Worm (Caenorhabditis elegans): ENCODE measurements around the gene srh-98.

Gene srh-98

ce11 chrV:16211713-16212112 lies 23.8 kb downstream of the srh-98 start:
- TF ChIP-seq lim-7 (GFP tag; IDR thresholded peaks at IDR 0.05), result no peak
- peak; percentile 8 for TF ChIP-seq aha-1 (tag)
- peak in 1 of 2 experiments; percentile 60 for TF ChIP-seq unc-62 (GFP tag; optimal IDR thresholded peaks at IDR 0.05 in 1 of 2)
- no peak for TF ChIP-seq unc-62 (tag; optimal IDR thresholded peaks at IDR 0.05)
- peak; percentile 9 for TF ChIP-seq nhr-28 (tag; optimal IDR thresholded peaks at IDR 0.05)

ce11 chrV:16210257-16211002 lies 25.1 kb downstream of the srh-98 start, which contains the start of gene F11A5.16:
Gene F11A5.16, plus strand, starts transcription at chrV:16210952.
- TF ChIP-seq set-16 (GFP tag; IDR thresholded peaks at IDR 0.05) (peak; percentile 63), ceh-44 (GFP tag; IDR thresholded peaks at IDR 0.05) (no peak), pha-4 (GFP tag; IDR thresholded peaks at IDR 0.05) (no peak), pha-4 (tag; optimal IDR thresholded peaks at IDR 0.05) (no peak)

- TF ChIP-seq aha-1 (tag), result peak; percentile 80
- TF ChIP-seq Y48G9A.11 (GFP tag; IDR thresholded peaks at IDR 0.05), result no peak
Observed at ce11 chrV:16209837-16210236, 25.7 kb downstream of the srh-98 start, which contains the start of gene oac-15. Gene oac-15, minus strand, starts transcription at chrV:16209937.

- no peak for TF ChIP-seq skn-1 (tag; optimal IDR thresholded peaks at IDR 0.05)
- peak in 1 of 2 experiments; percentile 13 for TF ChIP-seq unc-62 (GFP tag; optimal IDR thresholded peaks at IDR 0.05 in 1 of 2)
- no peak for TF ChIP-seq unc-62 (tag; optimal IDR thresholded peaks at IDR 0.05)
Observed at ce11 chrV:16204888-16205287, 30.7 kb downstream of the srh-98 start, which contains the start of gene irld-26. Gene irld-26, plus strand, starts transcription at chrV:16205188.

- no peak for TF ChIP-seq madf-5 (GFP tag; IDR thresholded peaks at IDR 0.05)
- TF ChIP-seq saeg-2 (GFP tag; IDR thresholded peaks at IDR 0.05), result no peak
- TF ChIP-seq T26A8.4 (GFP tag; IDR thresholded peaks at IDR 0.05), result no peak
Observed at ce11 chrV:16202618-16203017, 32.9 kb downstream of the srh-98 start, which contains the start of gene F11A5.18. Gene F11A5.18, plus strand, starts transcription at chrV:16202918.

ce11 chrV:16201730-16202129 lies 33.8 kb downstream of the srh-98 start, which contains the start of gene F11A5.17:
Gene F11A5.17, plus strand, starts transcription at chrV:16202030.
- TF ChIP-seq unc-62 (GFP tag; optimal IDR thresholded peaks at IDR 0.05 in 1 of 2) (peak in 1 of 2 experiments; percentile 15), unc-62 (tag; optimal IDR thresholded peaks at IDR 0.05) (no peak), sdz-12 (GFP tag; optimal IDR thresholded peaks at IDR 0.05) (no peak)

ce11 chrV:16198016-16198415 lies 37.5 kb downstream of the srh-98 start, which contains the start of gene F11A5.5:
Gene F11A5.5, plus strand, starts transcription at chrV:16198316.
- TF ChIP-seq ceh-32 (tag; optimal IDR thresholded peaks at IDR 0.05; ENCODE audit: poor library complexity), result no peak
- TF ChIP-seq arid-1 (GFP tag; conservative IDR thresholded peaks at IDR 0.05), result no peak
- TF ChIP-seq daf-16 (GFP tag; optimal IDR thresholded peaks at IDR 0.05), result no peak
- no peak for TF ChIP-seq daf-16 (tag; optimal IDR thresholded peaks at IDR 0.05)
- no peak for TF ChIP-seq ama-1 (optimal IDR thresholded peaks at IDR 0.05)
- no peak for TF ChIP-seq F26F4.8 (GFP tag; conservative IDR thresholded peaks at IDR 0.05)
- TF ChIP-seq nhr-48 (tag; optimal IDR thresholded peaks at IDR 0.05), result no peak
- TF ChIP-seq pha-4 (GFP tag; IDR thresholded peaks at IDR 0.05), result no peak
- no peak for TF ChIP-seq pha-4 (tag; optimal IDR thresholded peaks at IDR 0.05)
- no peak for TF ChIP-seq hmg-1.1 (GFP tag; IDR thresholded peaks at IDR 0.05)
- no peak for TF ChIP-seq madf-9 (GFP tag; conservative IDR thresholded peaks at IDR 0.05)
- no peak for TF ChIP-seq lin-15B (tag; optimal IDR thresholded peaks at IDR 0.05)

ce11 chrV:16195379-16195778 lies 40.2 kb downstream of the srh-98 start, which contains the start of gene rabr-3:
Gene rabr-3, plus strand, starts transcription at chrV:16195679.
- TF ChIP-seq lin-39 (tag; optimal IDR thresholded peaks at IDR 0.05) (no peak), hlh-30 (tag; optimal IDR thresholded peaks at IDR 0.05; ENCODE audit: insufficient read depth) (no peak), daf-12 (tag; optimal IDR thresholded peaks at IDR 0.05) (no peak), lin-29 (GFP tag; IDR thresholded peaks at IDR 0.05) (no peak), ceh-32 (tag; optimal IDR thresholded peaks at IDR 0.05; ENCODE audit: poor library complexity) (no peak), dmd-8 (GFP tag; IDR thresholded peaks at IDR 0.05) (no peak), zag-1 (tag; optimal IDR thresholded peaks at IDR 0.05) (no peak), egl-27 (tag; optimal IDR thresholded peaks at IDR 0.05) (no peak), Y5F2A.4 (GFP tag; optimal IDR thresholded peaks at IDR 0.05) (no peak), vab-7 (GFP tag; IDR thresholded peaks at IDR 0.05) (no peak), mep-1 (tag; optimal IDR thresholded peaks at IDR 0.05) (no peak), nhr-42 (GFP tag; IDR thresholded peaks at IDR 0.05) (no peak)

All from whole organism, L4 larva.